Fruit fly (Drosophila melanogaster): Measurements from ENCODE around the gene Usp2.
A peak's percentile ranks its signal among the peaks of the same experiment; 100 is the strongest.

Gene Usp2

DNA sequence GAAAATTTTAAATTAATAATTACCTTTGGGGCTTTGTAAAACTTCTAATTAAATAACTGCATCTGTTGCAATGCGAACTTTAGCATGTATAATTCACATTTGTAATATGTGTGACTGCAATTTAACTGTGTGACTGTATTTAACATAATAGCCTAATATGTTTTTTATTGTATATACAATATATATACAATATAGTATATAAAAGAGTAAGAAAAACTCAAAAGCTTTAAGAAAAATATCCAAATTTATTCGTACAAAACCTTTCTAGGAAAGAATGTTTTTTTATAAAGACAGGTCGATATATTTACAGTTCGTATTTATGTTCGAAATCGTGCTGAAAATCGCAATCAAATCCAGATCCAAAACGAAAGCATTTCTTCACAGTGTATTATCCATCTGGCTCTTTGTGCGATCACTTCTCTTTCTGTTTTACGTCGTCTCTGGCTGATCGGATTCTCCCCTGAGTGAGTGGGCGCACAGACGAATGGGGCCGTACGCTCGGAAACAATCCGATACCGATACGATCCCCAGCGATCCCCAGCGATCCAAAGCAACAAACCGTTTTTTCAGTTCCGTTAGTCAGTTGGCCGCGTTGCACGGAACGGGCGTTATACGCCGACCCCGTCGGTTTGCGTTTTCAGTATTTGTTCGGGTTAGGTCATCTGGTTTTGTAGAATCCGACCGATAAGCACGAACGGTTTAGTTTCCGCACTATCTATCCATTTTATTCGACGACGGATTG lies 35.6 kb downstream of the Usp2 start (continued):
- TF ChIP-seq dmrt99B (tag; optimal IDR thresholded peaks at IDR 0.05) (peak; percentile 66), CG7963 (GFP tag; IDR thresholded peaks at IDR 0.05; ENCODE audit: partially characterized antibody) (no peak), otp (GFP tag; IDR thresholded peaks at IDR 0.05) (peak; percentile 38; the same call in 1 of the 3 replicates), BtbVII (GFP tag; optimal IDR thresholded peaks at IDR 0.05) (peak; percentile 62), tap (tag; optimal IDR thresholded peaks at IDR 0.05) (peak; percentile 22), odd (GFP tag; optimal IDR thresholded peaks at IDR 0.05) (peak; percentile 38), Ets65A (GFP tag) (peak; percentile 75), PHDP (tag; optimal IDR thresholded peaks at IDR 0.05) (peak; percentile 40), CG4404 (GFP tag; IDR thresholded peaks at IDR 0.05) (no peak), Hmr (GFP tag; optimal IDR thresholded peaks at IDR 0.05) (peak; percentile 63), CG1832 (GFP tag; optimal IDR thresholded peaks at IDR 0.05) (no peak), CG10543 (GFP tag; optimal IDR thresholded peaks at IDR 0.05) (peak; percentile 45), CG14050 (GFP tag; IDR thresholded peaks at IDR 0.05) (no peak), Ptx1 (GFP tag; IDR thresholded peaks at IDR 0.05) (peak; percentile 49), Pdp1 (GFP tag; optimal IDR thresholded peaks at IDR 0.05) (peak in 1 of 2 experiments; percentile 37), CG10209 (GFP tag; optimal IDR thresholded peaks at IDR 0.05) (peak; percentile 73), D (optimal IDR thresholded peaks at IDR 0.05) (no peak), D (GFP tag; optimal IDR thresholded peaks at IDR 0.05) (peak; percentile 65), CG6254 (GFP tag; optimal IDR thresholded peaks at IDR 0.05) (no peak), CG31388 (GFP tag; optimal IDR thresholded peaks at IDR 0.05) (no peak), br (optimal IDR thresholded peaks at IDR 0.05) (no peak), Gug (GFP tag; IDR thresholded peaks at IDR 0.05) (no peak; the same call in 3 of the 4 replicates), ewg (GFP tag; optimal IDR thresholded peaks at IDR 0.05) (peak; percentile 16), Usf (GFP tag; optimal IDR thresholded peaks at IDR 0.05) (peak; percentile 62), CG12104 (GFP tag; optimal IDR thresholded peaks at IDR 0.05) (peak; percentile 64), CG18764 (GFP tag; optimal IDR thresholded peaks at IDR 0.05) (peak; percentile 11), crol (GFP tag; IDR thresholded peaks at IDR 0.05) (no peak), so (GFP tag; IDR thresholded peaks at IDR 0.05) (peak; percentile 15; the same call in 1 of the 3 replicates), Rx (GFP tag; IDR thresholded peaks at IDR 0.05) (no peak), Six4 (GFP tag; optimal IDR thresholded peaks at IDR 0.05) (peak; percentile 46), Opbp (GFP tag; IDR thresholded peaks at IDR 0.05; ENCODE audit: partially characterized antibody) (0 out of 3 replicates have a peak, but pooled peaks have one; percentile 25), bsh (GFP tag; optimal IDR thresholded peaks at IDR 0.05) (peak in 1 of 2 experiments; percentile 51), chm (GFP tag; IDR thresholded peaks at IDR 0.05) (no peak), CG33557 (GFP tag; optimal IDR thresholded peaks at IDR 0.05) (peak; percentile 1), CG18262 (tag; optimal IDR thresholded peaks at IDR 0.05) (peak; percentile 73), tio (GFP tag; optimal IDR thresholded peaks at IDR 0.05) (peak; percentile 82), ci (GFP tag; IDR thresholded peaks at IDR 0.05) (peak; percentile 49; the same call in 2 of the 3 replicates), CG9932 (GFP tag; IDR thresholded peaks at IDR 0.05) (peak; percentile 54; the same call in 1 of the 2 replicates), Rfx (GFP tag; IDR thresholded peaks at IDR 0.05) (peak; percentile 43), Camta (GFP tag; optimal IDR thresholded peaks at IDR 0.05) (no peak), Xbp1 (GFP tag; optimal IDR thresholded peaks at IDR 0.05) (peak; percentile 55), dmrt11E (tag; optimal IDR thresholded peaks at IDR 0.05) (peak; percentile 53), HLH3B (GFP tag; IDR thresholded peaks at IDR 0.05) (no peak; the same call in 1 of the 2 replicates), Antp (GFP tag; optimal IDR thresholded peaks at IDR 0.05) (peak; percentile 22), CG12769 (tag; optimal IDR thresholded peaks at IDR 0.05) (peak; percentile 87), CG9609 (GFP tag; optimal IDR thresholded peaks at IDR 0.05) (no peak), B-H2 (GFP tag; optimal IDR thresholded peaks at IDR 0.05) (no peak), CG43689 (GFP tag; IDR thresholded peaks at IDR 0.05) (no peak), CG11456 (GFP tag; IDR thresholded peaks at IDR 0.05) (no peak), pho (GFP tag; optimal IDR thresholded peaks at IDR 0.05) (peak; percentile 19)
